Worm (Caenorhabditis elegans) whole organism, early embryonic: ENCODE measurements around the gene ZK1127.3.

Experiments used
- ama-1 ChIP-seq: fragments of 150-350 bp; optimal IDR thresholded peaks from 2 replicates; lab custom pipeline; 2014
- ets-7 ChIP-seq: sonication (generic microtip); optimal IDR thresholded peaks from 2 replicates; lab custom pipeline; 2016; ENCODE audit warnings: missing genotype, missing genetic modification characterization, missing compliant biosample characterization
- tbx-11 ChIP-seq: fragments of 200-800 bp; sonication (Bioruptor generic); IDR thresholded peaks from 2 replicates; pipeline ENCODE4 v1.3.6; 2022; ENCODE audit warnings: missing genetic modification characterization, missing compliant biosample characterization

DNA sequence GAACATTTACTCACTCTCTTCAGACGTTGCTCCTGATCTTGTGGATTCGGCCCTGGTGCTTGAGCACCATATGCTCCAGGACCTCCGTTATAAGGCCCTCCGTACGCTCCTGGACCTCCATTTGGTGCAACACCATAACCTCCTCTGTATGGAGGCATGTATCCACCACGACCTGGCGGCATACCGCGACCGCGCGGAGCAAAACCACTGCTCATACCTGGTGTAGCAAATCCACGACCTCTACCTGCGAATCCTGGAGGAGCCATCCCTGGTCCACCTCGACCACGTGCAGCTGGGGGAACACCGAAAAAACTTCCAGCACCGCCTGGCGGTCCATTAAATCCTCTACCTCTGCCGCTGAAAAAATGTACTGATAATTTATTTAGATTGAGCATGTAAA is 5.6 kb upstream of the ZK1127.3 start:
- TF ChIP-seq ets-7 (tag; lab: Kevin White, UChicago) (no peak), ama-1 (lab: Kevin White, UChicago) (no peak), tbx-11 (no peak)
